Worm (Caenorhabditis elegans): Measurements from ENCODE around the gene C26E1.2.

- no peak for TF ChIP-seq atf-7 (tag; optimal IDR thresholded peaks at IDR 0.05)
- TF ChIP-seq unc-62 (GFP tag; optimal IDR thresholded peaks at IDR 0.05): no peak
- no peak for TF ChIP-seq efl-1 (GFP tag; optimal IDR thresholded peaks at IDR 0.05)
- TF ChIP-seq madf-10 (tag; optimal IDR thresholded peaks at IDR 0.05): no peak
- no peak for TF ChIP-seq unc-130 (GFP tag; optimal IDR thresholded peaks at IDR 0.05)
- TF ChIP-seq akir-1 (GFP tag; optimal IDR thresholded peaks at IDR 0.05): no peak
Observed at ce11 chrV:13334447-13334846, 29.5 kb downstream of the C26E1.2 start.
